Worm (Caenorhabditis elegans): ENCODE results near the gene plc-4.
A peak's percentile ranks its signal among the peaks of the same experiment; 100 is the strongest.

ce11 chrIV:7488457-7488783 is 24.0 kb downstream of the plc-4 start:
- no peak for TF ChIP-seq tbx-37 (GFP tag; conservative IDR thresholded peaks at IDR 0.05)
- no peak for TF ChIP-seq ets-7 (tag; optimal IDR thresholded peaks at IDR 0.05)
- TF ChIP-seq ama-1 (optimal IDR thresholded peaks at IDR 0.05) = peak; percentile 93
- no peak; the same call in 1 of the 2 replicates for TF ChIP-seq flt-1 (GFP tag; IDR thresholded peaks at IDR 0.05)
- peak; percentile 99 for TF ChIP-seq aly-1 (tag; optimal IDR thresholded peaks at IDR 0.05)
- no peak for TF ChIP-seq hmg-4 (GFP tag; optimal IDR thresholded peaks at IDR 0.05)
- TF ChIP-seq pes-1 (GFP tag; IDR thresholded peaks at IDR 0.05) = peak; percentile 56; the same call in 1 of the 2 replicates
- no peak for TF ChIP-seq ceh-13 (GFP tag; optimal IDR thresholded peaks at IDR 0.05)
- no peak for TF ChIP-seq sea-1 (GFP tag; conservative IDR thresholded peaks at IDR 0.05)
- TF ChIP-seq ceh-36 (tag; optimal IDR thresholded peaks at IDR 0.05) = no peak
- TF ChIP-seq tbx-11 (GFP tag; IDR thresholded peaks at IDR 0.05) = peak; percentile 23; the same call in 1 of the 2 replicates
- no peak for TF ChIP-seq scrt-1 (GFP tag; IDR thresholded peaks at IDR 0.05)
- no peak for TF ChIP-seq F13C5.2 (tag; optimal IDR thresholded peaks at IDR 0.05)
- TF ChIP-seq hnd-1 (tag; optimal IDR thresholded peaks at IDR 0.05) = no peak

All from whole organism, early embryonic.